Worm (Caenorhabditis elegans) whole organism, L4/young adult: ENCODE results near the gene thn-4.

Experiments used
- W03F9.2 ChIP-seq: fragments of 150-350 bp; optimal IDR thresholded peaks from 2 replicates; lab custom pipeline; 2014; ENCODE audit warnings: missing biosample characterization, missing genetic modification characterization
- him-1 ChIP-seq: sonication (generic microtip); optimal IDR thresholded peaks from 2 replicates; lab custom pipeline; 2016; ENCODE audit warnings: missing genotype, missing genetic modification reagents, missing genetic modification characterization, missing compliant biosample characterization

DNA sequence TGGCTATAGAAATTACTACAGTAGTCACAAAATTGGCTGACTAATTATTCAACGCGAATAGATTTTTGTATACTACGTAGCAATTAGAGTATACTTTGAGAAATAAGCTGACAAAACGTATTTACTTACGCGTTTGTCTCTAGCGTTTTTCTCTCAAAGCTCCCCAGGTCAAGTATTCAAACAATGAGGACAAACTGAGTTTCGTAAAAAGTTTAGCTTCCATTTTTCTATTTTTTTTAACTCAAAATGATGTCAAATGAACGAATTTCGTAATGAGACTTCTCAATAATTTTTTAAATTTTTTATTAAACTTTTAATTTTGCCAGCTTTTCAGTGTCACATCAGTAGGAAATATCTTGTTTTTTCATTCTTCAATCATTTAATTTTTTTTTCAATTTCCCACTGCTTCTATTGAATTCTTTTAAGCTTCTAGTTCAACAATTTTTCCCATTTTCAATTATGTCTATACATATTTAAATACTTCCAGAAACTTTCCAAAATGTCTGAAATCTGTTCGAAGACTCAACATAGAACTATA lies 17.6 kb upstream of the thn-4 start, which contains the start of the genes ifas-2 and fbxa-44:
- no peak for TF ChIP-seq W03F9.2 (tag; lab: Kevin White, UChicago)
- TF ChIP-seq him-1 (tag; lab: Kevin White, UChicago) = no peak
